Fruit fly (Drosophila melanogaster) whole organism, embryonic: Measurements from ENCODE around the gene blot.
A peak's percentile ranks its signal among the peaks of the same experiment; 100 is the strongest.

ENCODE experiments used
- Aef1 ChIP-seq: fragments of 200-800 bp; sonication (Bioruptor generic); IDR thresholded peaks from 3 replicates; pipeline ENCODE4 v1.3.6; 2022; ENCODE audit warnings: missing biosample characterization, missing genetic modification characterization
- CG10543 ChIP-seq: fragments of 200-800 bp; sonication (Bioruptor generic); optimal IDR thresholded peaks from 3 replicates; lab custom pipeline; 2017; ENCODE audit warnings: missing biosample characterization, mild to moderate bottlenecking, missing genetic modification characterization, moderate library complexity
- CG10565 ChIP-seq: fragments of 200-800 bp; sonication (Bioruptor generic); optimal IDR thresholded peaks from 3 replicates; lab custom pipeline; 2016; ENCODE audit warnings: missing biosample characterization, mild to moderate bottlenecking, missing genetic modification characterization
- CG11456 ChIP-seq: fragments of 200-800 bp; sonication (Bioruptor generic); IDR thresholded peaks from 3 replicates; pipeline ENCODE4 v1.3.6; 2022; ENCODE audit warnings: missing biosample characterization, missing genetic modification characterization
- CG12219 ChIP-seq: fragments of 200-800 bp; sonication (Bioruptor generic); optimal IDR thresholded peaks from 3 replicates; lab custom pipeline; 2018; ENCODE audit warnings: missing biosample characterization, mild to moderate bottlenecking, missing genetic modification characterization
- CG12299 ChIP-seq: fragments of 200-800 bp; sonication (Bioruptor generic); optimal IDR thresholded peaks from 2 replicates; lab custom pipeline; 2018; ENCODE audit warnings: missing biosample characterization, mild to moderate bottlenecking, missing genetic modification characterization
- CG12942 ChIP-seq: fragments of 200-800 bp; sonication (Bioruptor generic); optimal IDR thresholded peaks from 3 replicates; lab custom pipeline; 2016; ENCODE audit warnings: missing biosample characterization, missing genetic modification characterization
- CG13123 ChIP-seq: fragments of 200-800 bp; sonication (Bioruptor generic); optimal IDR thresholded peaks from 2 replicates; lab custom pipeline; 2016; ENCODE audit warnings: missing biosample characterization, missing genetic modification characterization
- CG15514 ChIP-seq: fragments of 200-800 bp; sonication (Bioruptor generic); optimal IDR thresholded peaks from 3 replicates; lab custom pipeline; 2017; ENCODE audit warnings: missing biosample characterization, missing genetic modification characterization, mild to moderate bottlenecking, moderate library complexity, missing genetic modification reagents
- CG17361 ChIP-seq: fragments of 200-800 bp; sonication (Bioruptor generic); IDR thresholded peaks from 3 replicates; pipeline ENCODE4 v1.3.6; 2022; ENCODE audit warnings: missing biosample characterization, missing genetic modification characterization
- CG18599 ChIP-seq: fragments of 200-800 bp; sonication (Bioruptor generic); optimal IDR thresholded peaks from 3 replicates; lab custom pipeline; 2017; ENCODE audit warnings: missing biosample characterization, missing genetic modification characterization, mild to moderate bottlenecking, moderate library complexity, missing genetic modification reagents
- CG32767 ChIP-seq: fragments of 200-800 bp; sonication (Bioruptor generic); IDR thresholded peaks from 2 replicates; pipeline ENCODE4 v1.3.6; 2022; ENCODE audit warnings: missing biosample characterization, missing genetic modification characterization
- CG4328 ChIP-seq: fragments of 200-800 bp; sonication (Bioruptor generic); optimal IDR thresholded peaks from 3 replicates; lab custom pipeline; 2017; ENCODE audit warnings: missing biosample characterization, missing genetic modification reagents, missing genetic modification characterization
- CG4707 ChIP-seq: fragments of 200-800 bp; sonication (Bioruptor generic); optimal IDR thresholded peaks from 2 replicates; lab custom pipeline; 2018; ENCODE audit warnings: missing biosample characterization, mild to moderate bottlenecking, missing genetic modification characterization, moderate library complexity
- CG4820 ChIP-seq: fragments of 200-800 bp; sonication (Bioruptor generic); optimal IDR thresholded peaks from 3 replicates; lab custom pipeline; 2016; ENCODE audit warnings: missing biosample characterization, missing genetic modification characterization
- CG7556 ChIP-seq: fragments of 200-800 bp; sonication (Bioruptor generic); optimal IDR thresholded peaks from 2 replicates; lab custom pipeline; 2017; ENCODE audit warnings: missing biosample characterization, mild to moderate bottlenecking, missing genetic modification characterization
- CG7786 ChIP-seq: fragments of 200-800 bp; sonication (Bioruptor generic); optimal IDR thresholded peaks from 2 replicates; lab custom pipeline; 2016; ENCODE audit warnings: missing biosample characterization, missing genetic modification characterization
- CG8478 ChIP-seq: fragments of >200 bp; optimal IDR thresholded peaks from 2 replicates; lab custom pipeline; 2018
- CG9817 ChIP-seq: fragments of 200-800 bp; sonication (Bioruptor generic); optimal IDR thresholded peaks from 2 replicates; lab custom pipeline; 2018; ENCODE audit warnings: missing biosample characterization, mild to moderate bottlenecking, missing genetic modification characterization, moderate library complexity
- Dp ChIP-seq: fragments of 200-800 bp; sonication (Bioruptor generic); optimal IDR thresholded peaks from 2 replicates; lab custom pipeline; 2018; ENCODE audit warnings: missing biosample characterization, mild to moderate bottlenecking, missing genetic modification characterization, moderate library complexity
- HmgZ ChIP-seq: fragments of 200-800 bp; sonication (Bioruptor generic); optimal IDR thresholded peaks from 2 replicates; lab custom pipeline; 2018; ENCODE audit warnings: missing biosample characterization, mild to moderate bottlenecking, missing genetic modification characterization
- Hmr ChIP-seq: fragments of 200-800 bp; sonication (Bioruptor generic); optimal IDR thresholded peaks from 3 replicates; lab custom pipeline; 2017; ENCODE audit warnings: mild to moderate bottlenecking, missing biosample characterization, missing genetic modification reagents, missing genetic modification characterization
- Hr78 ChIP-seq, 2 experiments: fragments of 200-800 bp in 1 of 2; fragments of >200 bp in 1 of 2; sonication (Bioruptor generic) in 1 of 2; optimal IDR thresholded peaks; 2 replicates each; lab custom pipeline; 2017 to 2019; ENCODE audit warnings: missing biosample characterization in 2 of 2, missing genetic modification characterization in 2 of 2, mild to moderate bottlenecking in 1 of 2, moderate library complexity in 1 of 2
- Myb ChIP-seq: fragments of 200-800 bp; sonication (Bioruptor generic); optimal IDR thresholded peaks from 2 replicates; lab custom pipeline; 2016; ENCODE audit warnings: missing biosample characterization, missing genetic modification characterization
- Neu2 ChIP-seq: fragments of 200-800 bp; sonication (Bioruptor generic); optimal IDR thresholded peaks from 3 replicates; lab custom pipeline; 2016; ENCODE audit warnings: missing biosample characterization, missing genetic modification characterization, borderline replicate concordance
- Sin3A ChIP-seq: fragments of >200 bp; optimal IDR thresholded peaks from 2 replicates; lab custom pipeline; 2018
- Sry-β ChIP-seq: fragments of 200-800 bp; sonication (Bioruptor generic); optimal IDR thresholded peaks from 2 replicates; lab custom pipeline; 2018; ENCODE audit warnings: missing biosample characterization, mild to moderate bottlenecking, missing genetic modification characterization, moderate library complexity
- Trl ChIP-seq, 3 experiments: fragments of >200 bp in 2 of 3; fragments of 200-800 bp in 1 of 3; sonication (Bioruptor generic) in 1 of 3; optimal IDR thresholded peaks; 2 replicates in 1 of 3; 3 replicates in 2 of 3; lab custom pipeline; 2016 to 2017; ENCODE audit warnings: missing biosample characterization in 1 of 3, missing genetic modification characterization in 1 of 3
- Vsx1 ChIP-seq: fragments of 200-800 bp; sonication (Bioruptor generic); optimal IDR thresholded peaks from 2 replicates; lab custom pipeline; 2017; ENCODE audit warnings: missing biosample characterization, mild to moderate bottlenecking, missing genetic modification characterization, missing genetic modification reagents
- bsh ChIP-seq, 2 experiments: fragments of 200-800 bp; sonication (Bioruptor generic); optimal IDR thresholded peaks; 2 replicates each; lab custom pipeline; 2017 to 2018; ENCODE audit warnings: mild to moderate bottlenecking in 2 of 2, missing biosample characterization in 2 of 2, missing genetic modification characterization in 2 of 2, moderate library complexity in 1 of 2
- cato ChIP-seq: fragments of 200-800 bp; sonication (Bioruptor generic); optimal IDR thresholded peaks from 2 replicates; lab custom pipeline; 2016; ENCODE audit warnings: missing biosample characterization, missing genetic modification characterization, borderline replicate concordance
- ems ChIP-seq: fragments of 200-800 bp; sonication (Bioruptor generic); optimal IDR thresholded peaks from 3 replicates; lab custom pipeline; 2016; ENCODE audit warnings: missing biosample characterization, missing genetic modification characterization
- fd102C ChIP-seq: fragments of 200-800 bp; sonication (Bioruptor generic); optimal IDR thresholded peaks from 2 replicates; lab custom pipeline; 2018; ENCODE audit warnings: missing biosample characterization, mild to moderate bottlenecking, missing genetic modification characterization, moderate library complexity
- fd96Cb ChIP-seq: fragments of 200-800 bp; sonication (Bioruptor generic); optimal IDR thresholded peaks from 2 replicates; lab custom pipeline; 2018; ENCODE audit warnings: missing biosample characterization, mild to moderate bottlenecking, missing genetic modification characterization, moderate library complexity
- gfzf ChIP-seq: fragments of 200-800 bp; sonication (Bioruptor generic); optimal IDR thresholded peaks from 2 replicates; lab custom pipeline; 2016; ENCODE audit warnings: missing biosample characterization, mild to moderate bottlenecking, missing genetic modification characterization, moderate library complexity
- jigr1 ChIP-seq: fragments of 200-800 bp; sonication (Bioruptor generic); IDR thresholded peaks from 3 replicates; pipeline ENCODE4 v1.3.6; 2022; ENCODE audit warnings: missing biosample characterization, missing genetic modification characterization
- kni ChIP-seq: fragments of 200-800 bp; sonication (Bioruptor generic); optimal IDR thresholded peaks from 3 replicates; lab custom pipeline; 2017; ENCODE audit warnings: mild to moderate bottlenecking, missing biosample characterization, missing genetic modification reagents, missing genetic modification characterization
- lola ChIP-seq, 3 experiments: fragments of >200 bp in 2 of 3; fragments of 200-800 bp in 1 of 3; sonication (Bioruptor generic) in 1 of 3; optimal IDR thresholded peaks; 2 replicates each; lab custom pipeline; 2017 to 2019; ENCODE audit warnings: missing biosample characterization in 3 of 3, missing genetic modification characterization in 3 of 3, mild to moderate bottlenecking in 1 of 3, moderate library complexity in 1 of 3
- maf-S ChIP-seq: fragments of 200-800 bp; sonication (Bioruptor generic); optimal IDR thresholded peaks from 2 replicates; lab custom pipeline; 2016; ENCODE audit warnings: missing biosample characterization, missing genetic modification characterization
- nom ChIP-seq: fragments of 200-800 bp; sonication (Bioruptor generic); optimal IDR thresholded peaks from 2 replicates; lab custom pipeline; 2017; ENCODE audit warnings: missing biosample characterization, missing genetic modification characterization, mild to moderate bottlenecking, moderate library complexity, missing genetic modification reagents
- pan ChIP-seq, 4 experiments: fragments of >200 bp in 3 of 4; fragments of 200-800 bp in 1 of 4; sonication (Bioruptor generic) in 1 of 4; optimal IDR thresholded peaks in 3 of 4; IDR thresholded peaks in 1 of 4; 2 replicates each; pipeline versions ENCODE4 v1.3.6 to Lab custom; 2017 to 2022; ENCODE audit warnings: missing biosample characterization in 2 of 4, missing genetic modification characterization in 2 of 4, mixed read lengths in 1 of 4
- pb ChIP-seq: fragments of 200-800 bp; sonication (Bioruptor generic); optimal IDR thresholded peaks from 3 replicates; lab custom pipeline; 2016; ENCODE audit warnings: missing biosample characterization, missing genetic modification characterization
- sna ChIP-seq: fragments of 200-800 bp; sonication (Bioruptor generic); IDR thresholded peaks from 2 replicates; pipeline ENCODE4 v1.3.6; 2022; ENCODE audit warnings: missing biosample characterization, missing genetic modification characterization; ENCODE audit not compliant: partially characterized antibody
- sqz ChIP-seq: fragments of 200-800 bp; sonication (Bioruptor generic); optimal IDR thresholded peaks from 3 replicates; lab custom pipeline; 2018; ENCODE audit warnings: missing biosample characterization, mild to moderate bottlenecking, missing genetic modification characterization
- tna ChIP-seq: fragments of 200-800 bp; sonication (Bioruptor generic); IDR thresholded peaks from 2 replicates; pipeline ENCODE4 v1.3.6; 2022; ENCODE audit warnings: missing biosample characterization, missing genetic modification characterization; ENCODE audit not compliant: partially characterized antibody
- usp ChIP-seq: fragments of >200 bp; optimal IDR thresholded peaks from 2 replicates; lab custom pipeline; 2017; ENCODE audit warnings: missing biosample characterization, missing genetic modification characterization
- vvl ChIP-seq: fragments of 200-800 bp; sonication (Bioruptor generic); IDR thresholded peaks from 2 replicates; pipeline ENCODE4 v1.3.6; 2022; ENCODE audit warnings: missing biosample characterization, missing genetic modification characterization
- wek ChIP-seq: fragments of 200-800 bp; sonication (Bioruptor generic); optimal IDR thresholded peaks from 3 replicates; lab custom pipeline; 2018; ENCODE audit warnings: missing biosample characterization, mild to moderate bottlenecking, missing genetic modification characterization, moderate library complexity

Gene blot

DNA sequence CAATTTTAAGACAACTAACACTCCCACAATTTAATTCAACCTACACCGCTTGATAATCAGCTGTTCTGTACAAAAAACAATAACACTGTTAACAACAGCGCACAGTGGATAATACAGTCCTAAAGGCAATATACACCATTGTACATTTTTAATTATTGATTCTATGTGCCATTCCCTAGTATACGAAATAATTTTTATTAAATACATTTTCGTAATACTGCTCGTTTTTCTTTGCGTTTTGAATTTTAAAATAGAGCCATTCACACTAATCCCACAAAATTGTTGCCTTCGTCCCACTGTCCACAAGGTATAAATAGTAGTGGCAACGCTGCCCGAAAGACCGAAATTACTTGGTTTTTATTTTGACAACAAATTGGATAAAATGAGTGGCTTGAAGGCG, 12.2 kb upstream of the blot start, which contains the start of the genes Coq4 and CG32176 (continued):
- no peak for TF ChIP-seq Trl (optimal IDR thresholded peaks at IDR 0.05; lab: Kevin White, UChicago)
- peak; percentile 99 for TF ChIP-seq Trl (GFP tag; optimal IDR thresholded peaks at IDR 0.05; lab: Kevin White, UChicago)
- TF ChIP-seq Sin3A (lab: Kevin White, UChicago): no peak
- peak; percentile 97 for TF ChIP-seq CG4820 (GFP tag; lab: Kevin White, UChicago)
- peak; percentile 97 for TF ChIP-seq CG17361 (GFP tag; lab: Robert Waterston, UW)
- peak; percentile 34 for TF ChIP-seq Dp (GFP tag; lab: Kevin White, UChicago)
- TF ChIP-seq CG32767: peak; percentile 95
- TF ChIP-seq Aef1 (GFP tag; lab: Robert Waterston, UW): peak; percentile 97
- peak; percentile 99 for TF ChIP-seq ems
- TF ChIP-seq Hmr (GFP tag; lab: Kevin White, UChicago): peak; percentile 97
- peak; percentile 99 for TF ChIP-seq CG12942 (GFP tag; lab: Kevin White, UChicago)
- TF ChIP-seq CG4707 (GFP tag; lab: Kevin White, UChicago): peak; percentile 100
- TF ChIP-seq maf-S (GFP tag; lab: Kevin White, UChicago): peak; percentile 98
- peak; percentile 83 for TF ChIP-seq nom (GFP tag; lab: Kevin White, UChicago)
- peak; percentile 89 for TF ChIP-seq wek (GFP tag; lab: Kevin White, UChicago)
- TF ChIP-seq Sry-β: peak; percentile 65
- TF ChIP-seq sqz (GFP tag; lab: Kevin White, UChicago): peak; percentile 91
- TF ChIP-seq CG7556 (GFP tag; lab: Kevin White, UChicago): peak; percentile 95
- TF ChIP-seq usp (GFP tag; lab: Kevin White, UChicago): no peak
- peak; percentile 99 for TF ChIP-seq CG9817 (tag; lab: Kevin White, UChicago)
- TF ChIP-seq pb: peak; percentile 95
- peak; percentile 98 for TF ChIP-seq CG18599 (GFP tag; lab: Kevin White, UChicago)
- TF ChIP-seq pan (optimal IDR thresholded peaks at IDR 0.05; lab: Kevin White, UChicago): no peak
- TF ChIP-seq pan (GFP tag; optimal IDR thresholded peaks at IDR 0.05 in 1 of 2, IDR thresholded peaks at IDR 0.05 in 1 of 2): peak in 1 of 2 experiments; percentile 99
- TF ChIP-seq sna (GFP tag; lab: Robert Waterston, UW): peak; percentile 70
- peak; percentile 93 for TF ChIP-seq jigr1 (GFP tag; lab: Robert Waterston, UW)
- peak; percentile 99 for TF ChIP-seq HmgZ
- peak; percentile 91 for TF ChIP-seq CG10565 (GFP tag; lab: Kevin White, UChicago)
- peak in 1 of 3 experiments; percentile 96 for TF ChIP-seq lola (GFP tag; optimal IDR thresholded peaks at IDR 0.05; lab: Kevin White, UChicago)
- TF ChIP-seq fd96Cb: peak; percentile 98
- peak; percentile 96 for TF ChIP-seq CG12299 (tag; lab: Kevin White, UChicago)
- TF ChIP-seq cato (GFP tag; lab: Kevin White, UChicago): peak; percentile 96
- no peak for TF ChIP-seq CG8478 (lab: Kevin White, UChicago)
- peak; percentile 89 for TF ChIP-seq Vsx1 (GFP tag; lab: Kevin White, UChicago)
- peak; percentile 88 for TF ChIP-seq Myb
- 0 out of 2 replicates have a peak, but pooled peaks have one; percentile 45 for TF ChIP-seq tna
- TF ChIP-seq CG10543 (GFP tag; lab: Kevin White, UChicago): peak; percentile 96
- TF ChIP-seq kni: peak; percentile 76
- peak; percentile 95 for TF ChIP-seq CG4328 (GFP tag; lab: Kevin White, UChicago)
- TF ChIP-seq Neu2 (GFP tag; lab: Kevin White, UChicago): peak; percentile 93
- no peak for TF ChIP-seq gfzf (GFP tag; lab: Kevin White, UChicago)
- peak; percentile 98 for TF ChIP-seq CG11456 (GFP tag; lab: Robert Waterston, UW)
- TF ChIP-seq vvl (GFP tag; lab: Robert Waterston, UW): peak; percentile 99
- TF ChIP-seq CG15514 (GFP tag; lab: Kevin White, UChicago): peak; percentile 93
- TF ChIP-seq CG12219: peak; percentile 96
- peak; percentile 81 for TF ChIP-seq fd102C (GFP tag; lab: Kevin White, UChicago)
- TF ChIP-seq bsh (GFP tag; optimal IDR thresholded peaks at IDR 0.05; lab: Kevin White, UChicago): peak; percentile 73 to 98
- TF ChIP-seq Hr78 (GFP tag; optimal IDR thresholded peaks at IDR 0.05; lab: Kevin White, UChicago): no peak
- TF ChIP-seq CG7786 (GFP tag; lab: Kevin White, UChicago): peak; percentile 98
- peak; percentile 96 for TF ChIP-seq CG13123 (GFP tag; lab: Kevin White, UChicago)
